Worm (Caenorhabditis elegans) whole organism, L4 larva: ENCODE data around the gene srj-24.
A peak's percentile ranks its signal among the peaks of the same experiment; 100 is the strongest.

Experiments
- D1046.2 ChIP-seq: fragments of 200-800 bp; sonication (Bioruptor generic); IDR thresholded peaks from 2 replicates; pipeline ENCODE4 v1.3.6; 2022; ENCODE audit warnings: missing genetic modification characterization, missing compliant biosample characterization
- F26F4.8 ChIP-seq: fragments of 200-800 bp; sonication (Bioruptor generic); conservative IDR thresholded peaks from 2 replicates; pipeline ENCODE4 v1.3.6; 2022; ENCODE audit warnings: missing genetic modification characterization, missing compliant biosample characterization
- F44E2.7 ChIP-seq: fragments of 200-800 bp; sonication (Bioruptor generic); IDR thresholded peaks from 2 replicates; pipeline ENCODE4 v2.1.2; 2022; ENCODE audit warnings: missing genetic modification characterization, missing compliant biosample characterization
- F49E8.2 ChIP-seq: sonication (generic microtip); optimal IDR thresholded peaks from 2 replicates; lab custom pipeline; 2016; ENCODE audit warnings: missing compliant biosample characterization, mild to moderate bottlenecking, missing genetic modification characterization, borderline replicate concordance
- T20F7.1 ChIP-seq: fragments of 200-800 bp; sonication (Bioruptor generic); optimal IDR thresholded peaks from 2 replicates; lab custom pipeline; 2018; ENCODE audit warnings: mild to moderate bottlenecking, missing genetic modification characterization, missing compliant biosample characterization
- Y48G9A.11 ChIP-seq: fragments of 200-800 bp; sonication (Bioruptor generic); IDR thresholded peaks from 2 replicates; pipeline ENCODE4 v1.3.6; 2022; ENCODE audit warnings: missing genetic modification reagents, missing genetic modification characterization, missing compliant biosample characterization
- Y75B8A.6 ChIP-seq: fragments of 200-800 bp; sonication (Bioruptor generic); IDR thresholded peaks from 2 replicates; pipeline ENCODE4 v1.3.6; 2022; ENCODE audit warnings: missing genetic modification reagents, missing genetic modification characterization, missing compliant biosample characterization
- ZK337.2 ChIP-seq: fragments of 200-800 bp; sonication (Bioruptor generic); IDR thresholded peaks from 2 replicates; pipeline ENCODE4 v1.3.6; 2022; ENCODE audit warnings: missing genetic modification reagents, missing genetic modification characterization, missing compliant biosample characterization
- ZK546.5 ChIP-seq, 2 experiments: sonication (generic microtip); optimal IDR thresholded peaks; 2 replicates each; lab custom pipeline; 2017; ENCODE audit warnings: missing biosample characterization in 2 of 2, missing genetic modification characterization in 2 of 2
- ceh-32 ChIP-seq: sonication (generic microtip); optimal IDR thresholded peaks from 2 replicates; lab custom pipeline; 2016; ENCODE audit warnings: mild to moderate bottlenecking, missing genetic modification characterization, missing compliant biosample characterization; ENCODE audit not compliant: poor library complexity
- ces-1 ChIP-seq: fragments of 150-350 bp; sonication (generic microtip); optimal IDR thresholded peaks from 4 replicates; lab custom pipeline; 2014; ENCODE audit warnings: missing biosample characterization, missing genetic modification reagents, missing genetic modification characterization
- daf-16 ChIP-seq, 3 experiments: sonication (generic microtip); optimal IDR thresholded peaks; 2 replicates each; lab custom pipeline; 2016 to 2017; ENCODE audit warnings: missing genetic modification characterization in 3 of 3, missing genetic modification reagents in 3 of 3, mild to moderate bottlenecking in 2 of 3, missing compliant biosample characterization in 2 of 3, missing biosample characterization in 1 of 3, moderate library complexity in 1 of 3
- dmd-9 ChIP-seq: fragments of 200-800 bp; sonication (Bioruptor generic); IDR thresholded peaks from 2 replicates; pipeline ENCODE4 v1.3.6; 2022; ENCODE audit warnings: missing genetic modification reagents, missing genetic modification characterization, missing compliant biosample characterization
- dve-1 ChIP-seq: sonication (generic microtip); optimal IDR thresholded peaks from 2 replicates; lab custom pipeline; 2017; ENCODE audit warnings: antibody characterized with exemption, mild to moderate bottlenecking, missing genetic modification characterization, missing compliant biosample characterization; ENCODE audit not compliant: insufficient read depth
- egl-43 ChIP-seq: fragments of 200-800 bp; sonication (Bioruptor generic); IDR thresholded peaks from 2 replicates; pipeline ENCODE4 v1.3.6; 2022; ENCODE audit warnings: missing genetic modification reagents, missing genetic modification characterization, missing compliant biosample characterization
- fkh-10 ChIP-seq: fragments of 150-350 bp; optimal IDR thresholded peaks from 2 replicates; lab custom pipeline; 2014; ENCODE audit warnings: missing biosample characterization, missing genetic modification reagents, missing genetic modification characterization
- fos-1 ChIP-seq: fragments of 150-350 bp; optimal IDR thresholded peaks from 2 replicates; lab custom pipeline; 2014; ENCODE audit warnings: missing biosample characterization, missing genetic modification characterization
- gei-8 ChIP-seq: fragments of 200-800 bp; sonication (Bioruptor generic); optimal IDR thresholded peaks from 2 replicates; lab custom pipeline; 2018; ENCODE audit warnings: mild to moderate bottlenecking, missing genetic modification characterization, missing compliant biosample characterization
- hlh-30 ChIP-seq: sonication (generic microtip); optimal IDR thresholded peaks from 2 replicates; lab custom pipeline; 2017; ENCODE audit warnings: antibody characterized with exemption, mild to moderate bottlenecking, missing genetic modification characterization, missing compliant biosample characterization; ENCODE audit not compliant: insufficient read depth
- hmg-1.1 ChIP-seq: fragments of 200-800 bp; sonication (Bioruptor generic); IDR thresholded peaks from 2 replicates; pipeline ENCODE4 v1.3.6; 2022; ENCODE audit warnings: missing genetic modification reagents, missing genetic modification characterization, missing compliant biosample characterization
- jun-1 ChIP-seq: fragments of 150-350 bp; optimal IDR thresholded peaks from 2 replicates; lab custom pipeline; 2014; ENCODE audit warnings: missing biosample characterization, missing genetic modification reagents, missing genetic modification characterization
- lin-13 ChIP-seq: fragments of 150-350 bp; optimal IDR thresholded peaks from 2 replicates; lab custom pipeline; 2014; ENCODE audit warnings: missing biosample characterization, missing genetic modification reagents, missing genetic modification characterization
- lin-15B ChIP-seq: fragments of 150-350 bp; sonication (generic microtip); optimal IDR thresholded peaks from 3 replicates; lab custom pipeline; 2014; ENCODE audit warnings: missing biosample characterization, missing genetic modification characterization
- lin-29 ChIP-seq: fragments of 200-800 bp; sonication (Bioruptor generic); IDR thresholded peaks from 2 replicates; pipeline ENCODE4 v1.3.6; 2022; ENCODE audit warnings: missing genetic modification reagents, missing genetic modification characterization, missing compliant biosample characterization
- lin-38 ChIP-seq: fragments of 200-800 bp; sonication (Bioruptor generic); IDR thresholded peaks from 2 replicates; pipeline ENCODE4 v1.3.6; 2022; ENCODE audit warnings: missing genetic modification reagents, missing genetic modification characterization, missing compliant biosample characterization
- lir-3 ChIP-seq: sonication (generic microtip); optimal IDR thresholded peaks from 2 replicates; lab custom pipeline; 2016; ENCODE audit warnings: mild to moderate bottlenecking, missing genetic modification characterization, missing compliant biosample characterization
- lsy-2 ChIP-seq, 2 experiments: fragments of 150-350 bp in 1 of 2; sonication (generic microtip) in 1 of 2; optimal IDR thresholded peaks; 2 replicates each; lab custom pipeline; 2014 to 2017; ENCODE audit warnings: missing biosample characterization in 2 of 2, missing genetic modification characterization in 2 of 2
- madf-9 ChIP-seq: fragments of 200-800 bp; sonication (Bioruptor generic); conservative IDR thresholded peaks from 2 replicates; pipeline ENCODE4 v1.3.6; 2022; ENCODE audit warnings: missing genetic modification reagents, missing genetic modification characterization, missing compliant biosample characterization
- mxl-3 ChIP-seq: fragments of 200-800 bp; sonication (Bioruptor generic); optimal IDR thresholded peaks from 2 replicates; lab custom pipeline; 2018; ENCODE audit warnings: mild to moderate bottlenecking, missing genetic modification characterization, missing compliant biosample characterization
- nhr-10 ChIP-seq: fragments of 150-350 bp; optimal IDR thresholded peaks from 2 replicates; lab custom pipeline; 2014; ENCODE audit warnings: missing biosample characterization, missing genetic modification characterization
- nhr-41 ChIP-seq: fragments of 200-800 bp; sonication (Bioruptor generic); IDR thresholded peaks from 2 replicates; pipeline ENCODE4 v1.3.6; 2022; ENCODE audit warnings: missing genetic modification reagents, missing genetic modification characterization, missing compliant biosample characterization
- nhr-48 ChIP-seq: sonication (generic microtip); optimal IDR thresholded peaks from 2 replicates; lab custom pipeline; 2016; ENCODE audit warnings: mild to moderate bottlenecking, missing genetic modification characterization, missing compliant biosample characterization
- nhr-6 ChIP-seq: fragments of 150-350 bp; optimal IDR thresholded peaks from 2 replicates; lab custom pipeline; 2014; ENCODE audit warnings: missing biosample characterization, missing genetic modification characterization
- nhr-77 ChIP-seq: fragments of 150-350 bp; optimal IDR thresholded peaks from 2 replicates; lab custom pipeline; 2014; ENCODE audit warnings: missing biosample characterization, missing genetic modification characterization
- pha-4 ChIP-seq, 2 experiments: fragments of 150-350 bp in 1 of 2; fragments of 200-800 bp in 1 of 2; sonication (Bioruptor generic) in 1 of 2; IDR thresholded peaks in 1 of 2; optimal IDR thresholded peaks in 1 of 2; 2 replicates each; pipeline versions ENCODE4 v1.3.6 to Lab custom; 2014 to 2022; ENCODE audit warnings: missing genetic modification characterization in 2 of 2, missing genetic modification reagents in 2 of 2, missing biosample characterization in 1 of 2, missing compliant biosample characterization in 1 of 2
- php-3 ChIP-seq: fragments of 200-800 bp; sonication (Bioruptor generic); IDR thresholded peaks from 2 replicates; pipeline ENCODE4 v1.3.6; 2022; ENCODE audit warnings: missing genetic modification reagents, missing genetic modification characterization, missing compliant biosample characterization
- sdz-12 ChIP-seq: fragments of 200-800 bp; sonication (Bioruptor generic); optimal IDR thresholded peaks from 2 replicates; lab custom pipeline; 2018; ENCODE audit warnings: mild to moderate bottlenecking, missing genetic modification characterization, missing compliant biosample characterization
- set-16 ChIP-seq: fragments of 200-800 bp; sonication (Bioruptor generic); IDR thresholded peaks from 2 replicates; pipeline ENCODE4 v1.3.6; 2022; ENCODE audit warnings: missing genetic modification reagents, missing genetic modification characterization, missing compliant biosample characterization
- skn-1 ChIP-seq: fragments of 150-350 bp; optimal IDR thresholded peaks from 2 replicates; lab custom pipeline; 2014; ENCODE audit warnings: missing biosample characterization, missing genetic modification characterization
- spr-1 ChIP-seq: sonication (generic microtip); optimal IDR thresholded peaks from 2 replicates; lab custom pipeline; 2016; ENCODE audit warnings: mild to moderate bottlenecking, missing genetic modification characterization, missing compliant biosample characterization
- spr-3 ChIP-seq: fragments of 200-800 bp; sonication (Bioruptor generic); optimal IDR thresholded peaks from 2 replicates; lab custom pipeline; 2018; ENCODE audit warnings: mild to moderate bottlenecking, missing genetic modification characterization, missing compliant biosample characterization
- tag-97 ChIP-seq: fragments of 200-800 bp; sonication (Bioruptor generic); IDR thresholded peaks from 2 replicates; pipeline ENCODE4 v1.3.6; 2022; ENCODE audit warnings: missing genetic modification characterization, missing compliant biosample characterization
- unc-130 ChIP-seq: sonication (generic microtip); optimal IDR thresholded peaks from 2 replicates; lab custom pipeline; 2016; ENCODE audit warnings: missing genetic modification reagents, missing genetic modification characterization, missing compliant biosample characterization
- unc-62 ChIP-seq, 3 experiments: fragments of 150-350 bp in 1 of 3; sonication (generic microtip); optimal IDR thresholded peaks in 2 of 3; peaks in 1 of 3; 1 replicate in 1 of 3; 2 replicates in 2 of 3; lab custom pipeline; 2014 to 2017; ENCODE audit warnings: missing biosample characterization in 3 of 3, missing genetic modification characterization in 3 of 3, missing genetic modification reagents in 3 of 3, missing genotype in 1 of 3
- vab-7 ChIP-seq: fragments of 200-800 bp; sonication (Bioruptor generic); IDR thresholded peaks from 2 replicates; pipeline ENCODE4 v1.3.6; 2022; ENCODE audit warnings: missing genetic modification reagents, missing genetic modification characterization, missing compliant biosample characterization
- zfp-2 ChIP-seq: sonication (generic microtip); optimal IDR thresholded peaks from 2 replicates; lab custom pipeline; 2016; ENCODE audit warnings: mild to moderate bottlenecking, missing genetic modification characterization, missing compliant biosample characterization
- ztf-7 ChIP-seq: fragments of 150-350 bp; optimal IDR thresholded peaks from 2 replicates; lab custom pipeline; 2014; ENCODE audit warnings: missing biosample characterization, missing genetic modification characterization

The srj-24 gene

DNA sequence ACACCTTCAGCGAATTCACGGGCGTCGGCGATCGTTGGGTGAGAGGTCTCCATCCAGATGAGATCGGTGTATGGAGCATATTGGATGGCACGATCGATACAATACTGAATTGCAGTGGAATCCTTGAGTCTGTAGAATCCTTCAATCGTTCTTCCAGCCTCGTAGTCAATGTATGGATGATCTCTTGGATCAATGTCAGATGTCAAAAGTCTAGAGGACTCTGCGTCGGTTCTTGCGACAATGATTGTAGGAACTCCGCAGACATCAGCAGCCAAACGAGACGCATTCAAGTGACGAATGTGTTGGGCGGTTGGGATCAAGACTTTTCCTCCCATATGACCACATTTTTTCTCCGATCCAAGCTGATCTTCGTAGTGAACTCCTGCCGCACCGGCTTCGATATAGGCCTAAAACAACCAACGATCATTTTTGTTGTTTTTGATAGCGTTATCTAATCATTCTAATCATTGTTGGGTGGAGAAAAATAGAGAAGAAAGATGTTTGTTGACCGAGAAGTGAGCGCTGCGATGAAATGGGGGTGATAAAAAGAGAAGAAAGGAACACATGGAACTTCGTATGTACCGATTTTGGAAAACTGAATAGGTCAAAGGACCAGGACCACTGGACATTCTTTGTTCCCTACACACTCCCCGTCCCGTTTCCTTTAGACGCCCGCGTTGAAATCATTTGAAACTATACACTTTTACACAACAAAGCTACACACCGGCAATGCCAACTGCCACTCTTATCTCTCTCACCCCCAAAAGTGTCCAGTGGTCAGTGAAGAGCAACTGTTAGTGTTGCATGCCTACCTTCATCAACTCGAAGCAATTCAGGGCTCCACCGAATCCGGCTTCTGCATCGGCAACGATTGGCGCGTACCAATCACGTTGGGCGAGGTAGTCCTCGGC, 11.8 kb downstream of the srj-24 start (continued):
- TF ChIP-seq ztf-7 (tag; lab: Kevin White, UChicago) = no peak
- no peak for TF ChIP-seq ces-1 (GFP tag; lab: Kevin White, UChicago)
- TF ChIP-seq dmd-9 = peak; percentile 7; the same call in 1 of the 2 replicates
- TF ChIP-seq lin-15B = no peak
- no peak for TF ChIP-seq hlh-30 (tag; lab: Kevin White, UChicago)
- TF ChIP-seq ZK337.2 (GFP tag; lab: Robert Waterston, UW) = no peak
- TF ChIP-seq mxl-3 (GFP tag; lab: Kevin White, UChicago) = no peak
- no peak for TF ChIP-seq F49E8.2
- no peak for TF ChIP-seq spr-3 (GFP tag; lab: Kevin White, UChicago)
- TF ChIP-seq vab-7 = no peak
- TF ChIP-seq pha-4 (GFP tag; IDR thresholded peaks at IDR 0.05; lab: Robert Waterston, UW) = peak; percentile 18; the same call in 1 of the 2 replicates
- TF ChIP-seq pha-4 (tag; optimal IDR thresholded peaks at IDR 0.05; lab: Kevin White, UChicago) = no peak
- TF ChIP-seq nhr-10 = peak; percentile 22
- TF ChIP-seq unc-130 (GFP tag; lab: Kevin White, UChicago) = no peak
- no peak for TF ChIP-seq lin-13
- TF ChIP-seq gei-8 (GFP tag; lab: Kevin White, UChicago) = no peak
- TF ChIP-seq Y75B8A.6 (GFP tag; lab: Robert Waterston, UW) = no peak
- no peak for TF ChIP-seq fos-1 (tag; lab: Kevin White, UChicago)
- no peak for TF ChIP-seq nhr-48 (tag; lab: Kevin White, UChicago)
- no peak for TF ChIP-seq skn-1 (tag; lab: Kevin White, UChicago)
- no peak for TF ChIP-seq nhr-77
- TF ChIP-seq lir-3 (tag; lab: Kevin White, UChicago) = no peak
- TF ChIP-seq lsy-2 (tag; optimal IDR thresholded peaks at IDR 0.05; lab: Kevin White, UChicago) = no peak
- TF ChIP-seq egl-43 = no peak
- TF ChIP-seq F26F4.8 (GFP tag; lab: Robert Waterston, UW) = no peak
- no peak for TF ChIP-seq Y48G9A.11 (GFP tag; lab: Robert Waterston, UW)
- TF ChIP-seq F44E2.7 (GFP tag; lab: Robert Waterston, UW) = no peak
- TF ChIP-seq nhr-6 = no peak
- no peak for TF ChIP-seq tag-97 (GFP tag; lab: Robert Waterston, UW)
- TF ChIP-seq lin-38 (GFP tag; lab: Robert Waterston, UW) = 0 out of 2 replicates have a peak, but pooled peaks have one; percentile 3
- TF ChIP-seq daf-16 (GFP tag; optimal IDR thresholded peaks at IDR 0.05; lab: Kevin White, UChicago) = peak in 1 of 2 experiments; percentile 6
- TF ChIP-seq daf-16 (tag; optimal IDR thresholded peaks at IDR 0.05; lab: Kevin White, UChicago) = no peak
- no peak for TF ChIP-seq D1046.2 (GFP tag; lab: Robert Waterston, UW)
- TF ChIP-seq T20F7.1 = no peak
- no peak for TF ChIP-seq jun-1 (tag; lab: Kevin White, UChicago)
- peak; percentile 43 for TF ChIP-seq dve-1 (tag; lab: Kevin White, UChicago)
- TF ChIP-seq spr-1 (tag; lab: Kevin White, UChicago) = no peak
- TF ChIP-seq ZK546.5 (tag; optimal IDR thresholded peaks at IDR 0.05; lab: Kevin White, UChicago) = no peak
- TF ChIP-seq php-3 (GFP tag; lab: Robert Waterston, UW) = no peak
- no peak for TF ChIP-seq sdz-12 (GFP tag; lab: Kevin White, UChicago)
- no peak for TF ChIP-seq nhr-41 (GFP tag; lab: Robert Waterston, UW)
- no peak for TF ChIP-seq fkh-10 (GFP tag; lab: Kevin White, UChicago)
- TF ChIP-seq madf-9 (GFP tag; lab: Robert Waterston, UW) = no peak
- no peak for TF ChIP-seq unc-62 (GFP tag; optimal IDR thresholded peaks at IDR 0.05 in 1 of 2; lab: Kevin White, UChicago)
- TF ChIP-seq unc-62 (tag; optimal IDR thresholded peaks at IDR 0.05; lab: Kevin White, UChicago) = no peak
- TF ChIP-seq set-16 (GFP tag; lab: Robert Waterston, UW) = no peak
- TF ChIP-seq zfp-2 (tag; lab: Kevin White, UChicago) = no peak
- no peak; the same call in 1 of the 2 replicates for TF ChIP-seq lin-29 (GFP tag; lab: Robert Waterston, UW)
- no peak for TF ChIP-seq hmg-1.1 (GFP tag; lab: Robert Waterston, UW)
- no peak for TF ChIP-seq ceh-32 (tag; lab: Kevin White, UChicago)
